Fruit fly (Drosophila melanogaster) whole organism, embryonic: ENCODE measurements around the gene CG11307.
A peak's percentile ranks its signal among the peaks of the same experiment; 100 is the strongest.

Experiments used
- Antp ChIP-seq: fragments of 200-800 bp; sonication (Bioruptor generic); optimal IDR thresholded peaks from 3 replicates; lab custom pipeline; 2016; ENCODE audit warnings: missing biosample characterization, missing genetic modification characterization
- Awh ChIP-seq: fragments of 200-800 bp; sonication (Bioruptor generic); IDR thresholded peaks from 2 replicates; pipeline ENCODE4, ENCODE4 v1.3.6; 2022; ENCODE audit warnings: missing biosample characterization, missing genetic modification characterization
- CG10979 ChIP-seq: fragments of 200-800 bp; sonication (Bioruptor generic); optimal IDR thresholded peaks from 2 replicates; lab custom pipeline; 2018; ENCODE audit warnings: missing biosample characterization, mild to moderate bottlenecking, missing genetic modification characterization, moderate library complexity
- CG11504 ChIP-seq: fragments of 200-800 bp; sonication (Bioruptor generic); optimal IDR thresholded peaks from 3 replicates; lab custom pipeline; 2019; ENCODE audit warnings: missing biosample characterization, mild to moderate bottlenecking, missing genetic modification characterization, moderate library complexity
- CG15479 ChIP-seq: fragments of 200-800 bp; sonication (Bioruptor generic); optimal IDR thresholded peaks from 3 replicates; lab custom pipeline; 2019; ENCODE audit warnings: missing biosample characterization, mild to moderate bottlenecking, missing genetic modification characterization, moderate library complexity
- CG15514 ChIP-seq: fragments of 200-800 bp; sonication (Bioruptor generic); optimal IDR thresholded peaks from 3 replicates; lab custom pipeline; 2017; ENCODE audit warnings: missing biosample characterization, missing genetic modification characterization, mild to moderate bottlenecking, moderate library complexity, missing genetic modification reagents
- CG17802 ChIP-seq: fragments of 200-800 bp; sonication (Bioruptor generic); optimal IDR thresholded peaks from 2 replicates; lab custom pipeline; 2018; ENCODE audit warnings: missing biosample characterization, mild to moderate bottlenecking, missing genetic modification characterization, moderate library complexity
- CG3065 ChIP-seq: fragments of 200-800 bp; sonication (Bioruptor generic); optimal IDR thresholded peaks from 2 replicates; lab custom pipeline; 2016; ENCODE audit warnings: missing biosample characterization, missing genetic modification characterization
- CG3281 ChIP-seq: fragments of 200-800 bp; sonication (Bioruptor generic); optimal IDR thresholded peaks from 3 replicates; lab custom pipeline; 2017; ENCODE audit warnings: missing biosample characterization, mild to moderate bottlenecking, missing genetic modification characterization
- CG33557 ChIP-seq: fragments of 200-800 bp; sonication (Bioruptor generic); optimal IDR thresholded peaks from 2 replicates; lab custom pipeline; 2019; ENCODE audit warnings: missing biosample characterization, mild to moderate bottlenecking, missing genetic modification characterization, moderate library complexity
- CG43689 ChIP-seq: fragments of 200-800 bp; sonication (Bioruptor generic); IDR thresholded peaks from 2 replicates; pipeline ENCODE4 v1.3.6; 2022; ENCODE audit warnings: missing biosample characterization, missing genetic modification characterization
- CG4424 ChIP-seq: fragments of 200-800 bp; sonication (Bioruptor generic); optimal IDR thresholded peaks from 3 replicates; lab custom pipeline; 2016; ENCODE audit warnings: missing biosample characterization, missing genetic modification characterization
- CG6654 ChIP-seq: fragments of 200-800 bp; sonication (Bioruptor generic); optimal IDR thresholded peaks from 2 replicates; lab custom pipeline; 2017; ENCODE audit warnings: missing biosample characterization, mild to moderate bottlenecking, missing genetic modification characterization
- CG6854 ChIP-seq: fragments of 200-800 bp; sonication (Bioruptor generic); optimal IDR thresholded peaks from 3 replicates; lab custom pipeline; 2017; ENCODE audit warnings: missing biosample characterization, mild to moderate bottlenecking, missing genetic modification characterization
- Chrac-16 ChIP-seq: fragments of 200-800 bp; sonication (Bioruptor generic); optimal IDR thresholded peaks from 3 replicates; lab custom pipeline; 2016; ENCODE audit warnings: missing biosample characterization, missing genetic modification characterization
- D19A ChIP-seq: fragments of 200-800 bp; optimal IDR thresholded peaks from 3 replicates; lab custom pipeline; 2019; ENCODE audit warnings: missing biosample characterization, mild to moderate bottlenecking, missing genetic modification characterization, moderate library complexity
- Dip2 ChIP-seq: fragments of 200-800 bp; sonication (Bioruptor generic); IDR thresholded peaks from 2 replicates; pipeline ENCODE4 v1.3.6; 2022; ENCODE audit warnings: missing biosample characterization, missing genetic modification characterization
- E2f1 ChIP-seq: fragments of 200-800 bp; sonication (Bioruptor generic); IDR thresholded peaks from 2 replicates; pipeline ENCODE4 v1.3.6; 2022; ENCODE audit warnings: missing biosample characterization, missing genetic modification characterization
- E2f2 ChIP-seq: fragments of 200-800 bp; sonication (Bioruptor generic); IDR thresholded peaks from 2 replicates; pipeline ENCODE4 v1.3.6; 2022; ENCODE audit warnings: missing biosample characterization, missing genetic modification characterization
- Gug ChIP-seq: fragments of 200-800 bp; sonication (Bioruptor generic); IDR thresholded peaks from 4 replicates; pipeline ENCODE4 v1.3.6; 2022; ENCODE audit warnings: missing biosample characterization, missing genetic modification characterization
- H15 ChIP-seq: fragments of 200-800 bp; sonication (Bioruptor generic); IDR thresholded peaks from 3 replicates; pipeline ENCODE4 v1.3.6; 2022; ENCODE audit warnings: missing biosample characterization, missing genetic modification characterization
- Med ChIP-seq: fragments of 200-800 bp; sonication (Bioruptor generic); peaks from one replicate; lab custom pipeline; 2016; ENCODE audit warnings: missing biosample characterization, missing genetic modification characterization, mild to moderate bottlenecking, inconsistent platforms, moderate library complexity
- Meics ChIP-seq: fragments of 200-800 bp; sonication (Bioruptor generic); optimal IDR thresholded peaks from 2 replicates; lab custom pipeline; 2017; ENCODE audit warnings: missing biosample characterization, mild to moderate bottlenecking, missing genetic modification characterization
- Nf-YA ChIP-seq: fragments of 200-800 bp; sonication (Bioruptor generic); IDR thresholded peaks from 2 replicates; pipeline ENCODE4 v1.3.6; 2022; ENCODE audit warnings: missing biosample characterization, missing genetic modification characterization
- Oaz ChIP-seq: fragments of 200-800 bp; sonication (Bioruptor generic); IDR thresholded peaks from 2 replicates; pipeline ENCODE4 v1.3.6; 2022; ENCODE audit warnings: missing biosample characterization, missing genetic modification characterization
- PHDP ChIP-seq: fragments of 200-800 bp; sonication (Bioruptor generic); optimal IDR thresholded peaks from 3 replicates; lab custom pipeline; 2018; ENCODE audit warnings: missing biosample characterization, mild to moderate bottlenecking, missing genetic modification characterization, moderate library complexity
- Scr ChIP-seq: fragments of 200-800 bp; sonication (Bioruptor generic); IDR thresholded peaks from 2 replicates; pipeline ENCODE4 v1.3.6; 2022; ENCODE audit warnings: missing biosample characterization, missing genetic modification characterization; ENCODE audit not compliant: partially characterized antibody
- Sox100B ChIP-seq: fragments of 200-800 bp; sonication (Bioruptor generic); optimal IDR thresholded peaks from 3 replicates; lab custom pipeline; 2018; ENCODE audit warnings: missing biosample characterization, mild to moderate bottlenecking, missing genetic modification characterization
- Tbp ChIP-seq: fragments of >200 bp; optimal IDR thresholded peaks from 2 replicates; lab custom pipeline; 2018; ENCODE audit warnings: missing biosample characterization, missing genetic modification characterization
- Xrp1 ChIP-seq: fragments of 200-800 bp; sonication (Bioruptor generic); IDR thresholded peaks from 2 replicates; pipeline ENCODE4 v1.3.6; 2022; ENCODE audit warnings: missing biosample characterization, missing genetic modification characterization
- ac ChIP-seq: fragments of 200-800 bp; sonication (Bioruptor generic); optimal IDR thresholded peaks from 3 replicates; lab custom pipeline; 2017; ENCODE audit warnings: missing biosample characterization, mild to moderate bottlenecking, missing genetic modification characterization
- amos ChIP-seq: fragments of 200-800 bp; sonication (Bioruptor generic); IDR thresholded peaks from 2 replicates; pipeline ENCODE4 v1.3.6; 2022; ENCODE audit warnings: missing biosample characterization, missing genetic modification characterization; ENCODE audit not compliant: partially characterized antibody
- ase ChIP-seq: fragments of 200-800 bp; sonication (Bioruptor generic); IDR thresholded peaks from 3 replicates; pipeline ENCODE4 v1.3.6; 2022; ENCODE audit warnings: missing biosample characterization, missing genetic modification characterization
- ash1 ChIP-seq: fragments of 200-800 bp; sonication (Bioruptor generic); optimal IDR thresholded peaks from 2 replicates; lab custom pipeline; 2018; ENCODE audit warnings: missing biosample characterization, mild to moderate bottlenecking, missing genetic modification characterization
- bcd ChIP-seq: fragments of 200-800 bp; sonication (Bioruptor generic); optimal IDR thresholded peaks from 2 replicates; lab custom pipeline; 2017; ENCODE audit warnings: missing biosample characterization, mild to moderate bottlenecking, missing genetic modification characterization
- br ChIP-seq: fragments of >200 bp; optimal IDR thresholded peaks from 2 replicates; lab custom pipeline; 2017
- cas ChIP-seq: fragments of 200-800 bp; sonication (Bioruptor generic); IDR thresholded peaks from 2 replicates; pipeline ENCODE4 v1.3.6; 2022; ENCODE audit warnings: missing biosample characterization, missing genetic modification characterization
- ci ChIP-seq: fragments of 200-800 bp; sonication (Bioruptor generic); IDR thresholded peaks from 3 replicates; pipeline ENCODE4 v1.3.6; 2022; ENCODE audit warnings: missing biosample characterization, missing genetic modification characterization
- crol ChIP-seq: fragments of 200-800 bp; sonication (Bioruptor generic); IDR thresholded peaks from 2 replicates; pipeline ENCODE4 v1.3.6; 2022; ENCODE audit warnings: missing biosample characterization, missing genetic modification characterization
- dan ChIP-seq: fragments of 200-800 bp; sonication (Bioruptor generic); IDR thresholded peaks from 2 replicates; pipeline ENCODE4 v1.3.6; 2022; ENCODE audit warnings: missing biosample characterization, missing genetic modification characterization
- disco-r ChIP-seq: fragments of 200-800 bp; sonication (Bioruptor generic); optimal IDR thresholded peaks from 2 replicates; lab custom pipeline; 2016; ENCODE audit warnings: missing biosample characterization, missing genetic modification characterization
- fd96Cb ChIP-seq: fragments of 200-800 bp; sonication (Bioruptor generic); optimal IDR thresholded peaks from 2 replicates; lab custom pipeline; 2018; ENCODE audit warnings: missing biosample characterization, mild to moderate bottlenecking, missing genetic modification characterization, moderate library complexity
- fu2 ChIP-seq: fragments of 200-800 bp; sonication (Bioruptor generic); optimal IDR thresholded peaks from 2 replicates; lab custom pipeline; 2016; ENCODE audit warnings: missing biosample characterization, missing genetic modification characterization
- knrl ChIP-seq: fragments of 200-800 bp; sonication (Bioruptor generic); IDR thresholded peaks from 3 replicates; pipeline ENCODE4 v1.3.6; 2022; ENCODE audit warnings: missing biosample characterization, missing genetic modification characterization; ENCODE audit not compliant: partially characterized antibody
- nerfin-1 ChIP-seq: fragments of 200-800 bp; sonication (Bioruptor generic); optimal IDR thresholded peaks from 3 replicates; lab custom pipeline; 2019; ENCODE audit warnings: missing biosample characterization, mild to moderate bottlenecking, missing genetic modification characterization, moderate library complexity
- org-1 ChIP-seq: fragments of 200-800 bp; sonication (Bioruptor generic); optimal IDR thresholded peaks from 2 replicates; lab custom pipeline; 2017; ENCODE audit warnings: missing biosample characterization, missing genetic modification characterization
- rib ChIP-seq: fragments of 200-800 bp; sonication (Bioruptor generic); IDR thresholded peaks from 2 replicates; pipeline ENCODE4 v1.3.6; 2022; ENCODE audit warnings: missing biosample characterization, missing genetic modification characterization
- sens-2 ChIP-seq: fragments of 200-800 bp; sonication (Bioruptor generic); IDR thresholded peaks from 2 replicates; pipeline ENCODE4 v1.3.6; 2022; ENCODE audit warnings: missing biosample characterization, missing genetic modification characterization
- sna ChIP-seq: fragments of 200-800 bp; sonication (Bioruptor generic); IDR thresholded peaks from 2 replicates; pipeline ENCODE4 v1.3.6; 2022; ENCODE audit warnings: missing biosample characterization, missing genetic modification characterization; ENCODE audit not compliant: partially characterized antibody
- tap ChIP-seq: fragments of 200-800 bp; optimal IDR thresholded peaks from 3 replicates; lab custom pipeline; 2019; ENCODE audit warnings: missing biosample characterization, mild to moderate bottlenecking, missing genetic modification characterization, moderate library complexity
- tio ChIP-seq: fragments of 200-800 bp; sonication (Bioruptor generic); optimal IDR thresholded peaks from 2 replicates; lab custom pipeline; 2017; ENCODE audit warnings: missing biosample characterization, missing genetic modification characterization, inconsistent platforms
- tx ChIP-seq: fragments of 200-800 bp; sonication (Bioruptor generic); optimal IDR thresholded peaks from 2 replicates; lab custom pipeline; 2016; ENCODE audit warnings: missing biosample characterization, missing genetic modification characterization

Gene CG11307

dm6 chr3L:21640815-21641214 lies 23.4 kb downstream of the CG11307 start, which contains the start of gene Atox1 (continued):
- no peak for TF ChIP-seq ase
- no peak for TF ChIP-seq tio
- TF ChIP-seq CG4424 (GFP tag; lab: Kevin White, UChicago) = peak; percentile 10
- 0 out of 2 replicates have a peak, but pooled peaks have one; percentile 16 for TF ChIP-seq Scr
- TF ChIP-seq Oaz = no peak
- no peak for TF ChIP-seq H15 (GFP tag; lab: Robert Waterston, UW)
- TF ChIP-seq Chrac-16 (GFP tag; lab: Kevin White, UChicago) = peak; percentile 10
- TF ChIP-seq amos (GFP tag; lab: Robert Waterston, UW) = peak; percentile 55
- TF ChIP-seq org-1 (GFP tag; lab: Kevin White, UChicago) = no peak
- 0 out of 2 replicates have a peak, but pooled peaks have one; percentile 36 for TF ChIP-seq rib (GFP tag; lab: Robert Waterston, UW)
- TF ChIP-seq Gug (GFP tag; lab: Robert Waterston, UW) = peak; percentile 31; the same call in 1 of the 4 replicates
- no peak for TF ChIP-seq fu2 (GFP tag; lab: Kevin White, UChicago)
- no peak for TF ChIP-seq Tbp (GFP tag; lab: Kevin White, UChicago)
- no peak for TF ChIP-seq ac
- no peak for TF ChIP-seq CG6854 (GFP tag; lab: Kevin White, UChicago)
- TF ChIP-seq E2f1 (GFP tag; lab: Robert Waterston, UW) = peak; percentile 43; the same call in 1 of the 2 replicates
- no peak for TF ChIP-seq tx (GFP tag; lab: Kevin White, UChicago)
- TF ChIP-seq D19A (tag; lab: Kevin White, UChicago) = peak; percentile 7
- TF ChIP-seq bcd (GFP tag; lab: Kevin White, UChicago) = peak; percentile 57
- no peak for TF ChIP-seq CG6654 (GFP tag; lab: Kevin White, UChicago)
- peak; percentile 48; the same call in 1 of the 3 replicates for TF ChIP-seq knrl (GFP tag; lab: Robert Waterston, UW)
- TF ChIP-seq ci = peak; percentile 78; the same call in 2 of the 3 replicates
- TF ChIP-seq br = no peak
- TF ChIP-seq disco-r (GFP tag; lab: Kevin White, UChicago) = no peak
- TF ChIP-seq Sox100B = no peak
- no peak for TF ChIP-seq Awh (GFP tag; lab: Robert Waterston, UW)
- TF ChIP-seq E2f2 (GFP tag; lab: Robert Waterston, UW) = peak; percentile 99
- peak; percentile 20; the same call in 1 of the 2 replicates for TF ChIP-seq cas (GFP tag; lab: Robert Waterston, UW)
- TF ChIP-seq CG3065 (GFP tag; lab: Kevin White, UChicago) = no peak
- peak; percentile 87 for TF ChIP-seq CG15514 (GFP tag; lab: Kevin White, UChicago)
- TF ChIP-seq ash1 (GFP tag; lab: Kevin White, UChicago) = no peak
- TF ChIP-seq tap = no peak
- no peak for TF ChIP-seq dan
- no peak for TF ChIP-seq CG33557 (GFP tag; lab: Kevin White, UChicago)
- no peak for TF ChIP-seq CG15479 (GFP tag; lab: Kevin White, UChicago)
- no peak for TF ChIP-seq Dip2 (GFP tag; lab: Robert Waterston, UW)
- TF ChIP-seq nerfin-1 = no peak
- TF ChIP-seq PHDP (tag; lab: Kevin White, UChicago) = peak; percentile 29
- no peak for TF ChIP-seq Nf-YA (GFP tag; lab: Robert Waterston, UW)
- peak; percentile 92 for TF ChIP-seq Med (GFP tag; lab: Kevin White, UChicago)
- peak; percentile 43 for TF ChIP-seq Meics (GFP tag; lab: Kevin White, UChicago)
- TF ChIP-seq Xrp1 (GFP tag; lab: Robert Waterston, UW) = no peak
- TF ChIP-seq Antp (GFP tag; lab: Kevin White, UChicago) = peak; percentile 19
- no peak for TF ChIP-seq crol (GFP tag; lab: Robert Waterston, UW)
- no peak for TF ChIP-seq sens-2 (GFP tag; lab: Robert Waterston, UW)
- TF ChIP-seq CG17802 (tag; lab: Kevin White, UChicago) = no peak
- TF ChIP-seq sna (GFP tag; lab: Robert Waterston, UW) = no peak
- TF ChIP-seq CG43689 = no peak
- TF ChIP-seq fd96Cb = no peak
- TF ChIP-seq CG3281 = no peak
- no peak for TF ChIP-seq CG10979 (tag; lab: Kevin White, UChicago)
- no peak for TF ChIP-seq CG11504
